Worm (Caenorhabditis elegans): ENCODE data around the gene F58H1.6.

The F58H1.6 gene

DNA sequence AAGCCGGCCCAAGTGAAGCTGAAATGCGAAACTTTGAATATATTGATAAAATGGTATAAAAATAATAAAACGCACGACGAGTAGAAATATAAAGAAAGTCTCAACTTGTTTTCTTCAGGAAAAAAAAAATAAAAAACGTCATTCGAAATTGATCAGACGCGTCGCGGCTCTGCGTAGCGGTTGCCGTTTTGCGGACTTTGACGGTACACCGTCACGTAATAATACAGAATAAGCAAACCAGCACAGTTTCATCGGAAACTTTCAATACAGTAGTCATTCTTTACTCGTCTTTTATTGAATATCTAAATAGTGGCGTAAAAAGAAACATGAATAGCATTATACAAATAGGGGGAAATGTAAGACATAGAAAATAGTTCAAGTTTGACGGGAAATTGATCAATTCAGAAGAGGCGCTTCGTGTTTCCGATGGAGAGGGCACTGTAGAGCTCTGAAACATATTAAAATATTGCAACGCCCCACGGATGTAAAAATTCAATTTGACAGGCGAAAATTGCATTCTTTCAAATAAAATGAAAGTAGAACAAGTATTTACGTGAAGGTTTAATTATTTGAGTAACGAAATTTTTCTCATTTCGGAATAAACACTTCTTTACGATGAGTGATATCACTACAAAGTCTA, 51.4 kb downstream of the F58H1.6 start, which contains the start of the genes cyl-1 and C52E4.7:
Gene cyl-1 (minus strand): TSS at position 18 of the 640 bp plus-strand sequence.
Gene C52E4.7 (plus strand): TSS at position 590 of the 640 bp plus-strand sequence.
- no peak for TF ChIP-seq unc-62 (GFP tag; optimal IDR thresholded peaks at IDR 0.05)
